Worm (Caenorhabditis elegans) whole organism, L1 larva: Measurements from ENCODE around the gene T21B4.3.
A peak's percentile ranks its signal among the peaks of the same experiment; 100 is the strongest.
"Not testable (repeated sequence)": the region's sequence is repeated elsewhere in the genome, so short reads cannot be mapped to it uniquely, and the experiment has no call there.

Experiments used
- C16A3.4 ChIP-seq: fragments of 150-350 bp; optimal IDR thresholded peaks from 2 replicates; lab custom pipeline; 2014; ENCODE audit warnings: missing biosample characterization, missing genetic modification characterization
- F16B12.6 ChIP-seq: fragments of 150-350 bp; optimal IDR thresholded peaks from 2 replicates; lab custom pipeline; 2014; ENCODE audit warnings: missing biosample characterization, missing genetic modification characterization
- blmp-1 ChIP-seq: fragments of 150-350 bp; optimal IDR thresholded peaks from 2 replicates; lab custom pipeline; 2014; ENCODE audit warnings: missing biosample characterization, missing genetic modification characterization
- dsc-1 ChIP-seq: sonication (generic microtip); optimal IDR thresholded peaks from 2 replicates; lab custom pipeline; 2016; ENCODE audit warnings: mild to moderate bottlenecking, missing genetic modification characterization, missing compliant biosample characterization
- fkh-4 ChIP-seq: sonication (generic microtip); optimal IDR thresholded peaks from 2 replicates; lab custom pipeline; 2016; ENCODE audit warnings: missing compliant biosample characterization, missing genetic modification characterization, borderline replicate concordance
- hlh-4 ChIP-seq: sonication (generic microtip); optimal IDR thresholded peaks from 2 replicates; lab custom pipeline; 2016; ENCODE audit warnings: mild to moderate bottlenecking, missing genetic modification characterization, missing compliant biosample characterization
- hpl-2 ChIP-seq: fragments of 150-350 bp; optimal IDR thresholded peaks from 2 replicates; lab custom pipeline; 2014; ENCODE audit warnings: missing biosample characterization, missing genetic modification reagents, missing genetic modification characterization
- irx-1 ChIP-seq: sonication (generic microtip); optimal IDR thresholded peaks from 2 replicates; lab custom pipeline; 2016; ENCODE audit warnings: missing genetic modification characterization, missing compliant biosample characterization
- isw-1 ChIP-seq: fragments of 200-800 bp; sonication (Bioruptor generic); IDR thresholded peaks from 2 replicates; pipeline ENCODE4 v1.3.6; 2022; ENCODE audit warnings: missing genetic modification characterization, missing compliant biosample characterization
- mef-2 ChIP-seq: fragments of 150-350 bp; optimal IDR thresholded peaks from 2 replicates; lab custom pipeline; 2014; ENCODE audit warnings: missing biosample characterization, missing genetic modification characterization
- nhr-19 ChIP-seq: fragments of 200-800 bp; sonication (Bioruptor generic); conservative IDR thresholded peaks from 2 replicates; pipeline ENCODE4 v1.3.6; 2022; ENCODE audit warnings: missing genetic modification characterization, missing compliant biosample characterization
- nhr-28 ChIP-seq: fragments of 150-350 bp; optimal IDR thresholded peaks from 2 replicates; lab custom pipeline; 2014; ENCODE audit warnings: missing biosample characterization, missing genetic modification characterization
- nhr-71 ChIP-seq: sonication (generic microtip); optimal IDR thresholded peaks from 2 replicates; lab custom pipeline; 2016; ENCODE audit warnings: mild to moderate bottlenecking, missing genetic modification characterization, moderate library complexity, missing compliant biosample characterization
- nhr-77 ChIP-seq: fragments of 150-350 bp; optimal IDR thresholded peaks from 2 replicates; lab custom pipeline; 2014; ENCODE audit warnings: missing biosample characterization, missing genetic modification characterization
- nhr-84 ChIP-seq: sonication (generic microtip); optimal IDR thresholded peaks from 2 replicates; lab custom pipeline; 2017; ENCODE audit warnings: missing biosample characterization, missing genetic modification characterization
- nhr-85 ChIP-seq: sonication (generic microtip); peaks from one replicate; lab custom pipeline; 2016; ENCODE audit warnings: missing genetic modification characterization, inconsistent platforms, missing compliant biosample characterization
- nhr-90 ChIP-seq: sonication (generic microtip); optimal IDR thresholded peaks from 2 replicates; lab custom pipeline; 2016; ENCODE audit warnings: mild to moderate bottlenecking, missing genetic modification characterization, missing compliant biosample characterization; ENCODE audit not compliant: poor library complexity
- pax-3 ChIP-seq: fragments of 200-800 bp; sonication (Bioruptor generic); optimal IDR thresholded peaks from 2 replicates; lab custom pipeline; 2018; ENCODE audit warnings: mild to moderate bottlenecking, missing genetic modification characterization, moderate library complexity, missing compliant biosample characterization
- skn-1 ChIP-seq: fragments of 150-350 bp; optimal IDR thresholded peaks from 2 replicates; lab custom pipeline; 2014; ENCODE audit warnings: missing biosample characterization, missing genetic modification characterization
- snu-23 ChIP-seq: sonication (generic microtip); optimal IDR thresholded peaks from 2 replicates; lab custom pipeline; 2016; ENCODE audit warnings: missing genetic modification characterization, missing compliant biosample characterization
- sox-4 ChIP-seq: sonication (generic microtip); optimal IDR thresholded peaks from 2 replicates; lab custom pipeline; 2016; ENCODE audit warnings: missing genetic modification characterization, missing compliant biosample characterization
- sptf-1 ChIP-seq: fragments of 150-350 bp; optimal IDR thresholded peaks from 2 replicates; lab custom pipeline; 2014; ENCODE audit warnings: missing biosample characterization, missing genetic modification characterization
- swsn-7 ChIP-seq: sonication (generic microtip); optimal IDR thresholded peaks from 2 replicates; lab custom pipeline; 2016; ENCODE audit warnings: missing genetic modification characterization, missing compliant biosample characterization
- unc-30 ChIP-seq: sonication (generic microtip); optimal IDR thresholded peaks from 2 replicates; lab custom pipeline; 2017; ENCODE audit warnings: missing biosample characterization, missing genetic modification characterization
- unc-86 ChIP-seq: sonication (generic microtip); optimal IDR thresholded peaks from 2 replicates; lab custom pipeline; 2016; ENCODE audit warnings: missing genetic modification characterization, missing compliant biosample characterization
- vab-15 ChIP-seq: sonication (generic microtip); optimal IDR thresholded peaks from 2 replicates; lab custom pipeline; 2017; ENCODE audit warnings: missing genotype, mild to moderate bottlenecking, missing genetic modification characterization, missing compliant biosample characterization
- zip-4 ChIP-seq: fragments of 200-800 bp; sonication (Bioruptor generic); optimal IDR thresholded peaks from 2 replicates; lab custom pipeline; 2018; ENCODE audit warnings: mild to moderate bottlenecking, missing genetic modification characterization, moderate library complexity, missing compliant biosample characterization
- ztf-4 ChIP-seq: fragments of 150-350 bp; optimal IDR thresholded peaks from 2 replicates; lab custom pipeline; 2014; ENCODE audit warnings: missing biosample characterization, missing genetic modification characterization

The T21B4.3 gene

DNA sequence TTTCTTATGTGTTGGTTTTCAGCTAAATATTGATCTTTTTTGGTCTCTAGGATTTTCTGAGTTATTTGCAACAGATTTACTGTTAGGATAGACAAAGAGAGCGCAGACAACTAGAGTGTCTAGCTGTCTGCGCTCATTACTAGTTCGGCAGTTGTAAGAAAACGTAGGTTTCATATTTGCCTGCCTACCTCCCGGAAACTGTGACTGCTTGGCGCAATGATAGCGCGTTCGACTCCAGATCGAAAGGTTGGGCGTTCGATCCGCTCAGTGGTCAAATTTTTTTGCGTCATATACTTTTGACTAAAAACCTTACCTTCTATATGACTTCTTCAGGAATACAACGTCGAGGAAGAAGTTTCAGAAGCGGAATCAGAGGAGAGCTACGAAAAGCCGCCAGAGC lies 42.5 kb upstream of the T21B4.3 start:
- TF ChIP-seq F16B12.6 (tag; lab: Kevin White, UChicago) (no peak), C16A3.4 (tag; lab: Kevin White, UChicago) (no peak), zip-4 (GFP tag; lab: Kevin White, UChicago) (no peak), nhr-71 (no peak), hpl-2 (GFP tag; lab: Kevin White, UChicago) (no peak), skn-1 (tag; lab: Kevin White, UChicago) (no peak), nhr-77 (tag; lab: Kevin White, UChicago) (no peak)

- not testable (repeated sequence) for TF ChIP-seq nhr-90; skn-1 (tag; lab: Kevin White, UChicago); sptf-1
These were observed 39.3 kb upstream of the T21B4.3 start, which contains the start of gene F49C5.3 for ce11 chrII:12536203-12536602. Gene F49C5.3 (plus strand): TSS chrII:12536503.

- TF ChIP-seq pax-3 (tag; lab: Kevin White, UChicago): no peak
- TF ChIP-seq nhr-85 (tag; lab: Kevin White, UChicago): no peak
- TF ChIP-seq hlh-4 (tag; lab: Kevin White, UChicago): no peak
- TF ChIP-seq ztf-4 (tag; lab: Kevin White, UChicago): no peak
- peak; percentile 64 for TF ChIP-seq dsc-1 (tag; lab: Kevin White, UChicago)
- TF ChIP-seq unc-30 (tag; lab: Kevin White, UChicago): no peak
- TF ChIP-seq, all 84 proteins: peak for 1
These were observed 38.5 kb upstream of the T21B4.3 start, which contains the start of gene nimk-1 for ce11 chrII:12535297-12535803. Gene nimk-1 (plus strand): TSS chrII:12535753.

DNA sequence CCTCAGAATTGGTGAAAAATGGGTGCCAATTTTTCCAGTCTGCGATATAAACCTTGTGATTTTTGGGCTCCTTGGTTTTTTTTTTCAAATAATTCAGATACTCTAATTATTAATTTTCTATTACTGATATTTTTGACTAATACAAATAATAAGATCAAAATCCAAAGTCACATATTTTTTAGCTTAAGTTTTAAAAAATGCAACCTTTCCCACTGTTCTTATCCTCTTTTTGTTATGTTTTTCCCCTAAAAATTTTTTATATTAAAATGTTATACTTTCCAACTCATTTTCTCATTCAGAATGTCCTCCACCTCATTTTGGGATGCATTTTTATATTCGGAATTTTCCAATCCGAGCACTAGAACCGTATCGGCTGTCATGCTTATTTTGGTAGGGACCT lies 34.1 kb upstream of the T21B4.3 start, which contains the start of gene srx-120:
srx-120 (plus strand) TSS at position 301 of the 400 bp plus-strand sequence.
- TF ChIP-seq nhr-19 (GFP tag; lab: Robert Waterston, UW) (no peak), nhr-28 (no peak), zip-4 (GFP tag; lab: Kevin White, UChicago) (no peak), fkh-4 (tag; lab: Kevin White, UChicago) (no peak), nhr-77 (tag; lab: Kevin White, UChicago) (no peak), swsn-7 (no peak), ztf-4 (tag; lab: Kevin White, UChicago) (no peak)

ce11 chrII:12527947-12528346 lies 31.1 kb upstream of the T21B4.3 start, which contains the start of gene srx-119:
Gene srx-119 (plus strand): TSS chrII:12528247.
- TF ChIP-seq blmp-1: no peak

DNA sequence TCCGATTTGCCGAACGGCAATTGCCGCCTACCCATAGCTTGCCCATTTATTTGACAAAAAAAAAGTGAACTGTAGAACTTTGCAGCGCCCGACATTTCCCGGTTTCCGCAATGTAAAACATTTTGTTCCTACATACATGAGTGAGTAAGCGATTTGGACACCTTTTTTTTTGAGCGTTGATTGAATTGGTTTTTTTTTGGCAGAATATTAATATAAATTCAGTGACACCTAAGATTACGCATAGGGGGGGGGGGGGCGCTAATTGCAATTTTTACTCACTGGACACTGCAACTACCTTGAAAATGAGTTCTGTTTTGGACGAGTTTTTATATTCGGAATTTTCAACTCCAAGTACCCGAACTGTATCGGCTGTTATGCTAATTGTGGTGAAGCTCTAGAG lies 28.6 kb upstream of the T21B4.3 start, which contains the start of gene srx-118:
srx-118 (plus strand) TSS at position 301 of the 400 bp plus-strand sequence.
- TF ChIP-seq mef-2 (tag; lab: Kevin White, UChicago): no peak
- TF ChIP-seq snu-23: no peak

DNA sequence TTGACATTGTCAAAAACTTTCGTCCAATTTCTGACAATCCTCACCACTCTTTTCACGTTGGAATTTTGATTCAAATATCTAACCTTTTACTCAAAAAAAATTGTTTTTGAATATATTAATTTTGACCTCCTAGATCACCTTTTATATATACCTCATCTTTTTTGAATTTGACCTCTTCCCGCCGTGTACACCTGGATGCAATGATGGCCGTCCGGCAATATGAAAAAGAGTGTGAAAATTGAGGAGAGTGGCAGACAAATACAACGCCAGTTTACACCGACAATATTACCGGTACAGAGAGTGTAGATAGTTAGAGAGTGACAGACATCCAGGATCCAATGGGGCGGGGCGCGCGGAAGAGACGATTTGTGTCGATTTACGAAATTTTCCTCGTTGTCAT lies 22.7 kb upstream of the T21B4.3 start, which contains the start of gene ceh-99:
ceh-99 (plus strand) TSS at position 366 of the 400 bp plus-strand sequence.
- TF ChIP-seq C16A3.4 (tag; lab: Kevin White, UChicago) (no peak), nhr-84 (tag; lab: Kevin White, UChicago) (no peak), isw-1 (GFP tag; lab: Robert Waterston, UW) (no peak), vab-15 (tag; lab: Kevin White, UChicago) (no peak), sox-4 (no peak), irx-1 (no peak), unc-86 (tag; lab: Kevin White, UChicago) (no peak)
